Fruit fly (Drosophila melanogaster) whole organism, pupa: Measurements from ENCODE around the gene His3.3B.

Experiments
- CG12605 ChIP-seq: fragments of 200-800 bp; sonication (Bioruptor generic); IDR thresholded peaks from 2 replicates; pipeline ENCODE4 v1.3.6; 2022; ENCODE audit warnings: missing biosample characterization, missing genetic modification characterization
- CG34367 ChIP-seq: fragments of 200-800 bp; sonication (Bioruptor generic); optimal IDR thresholded peaks from 2 replicates; lab custom pipeline; 2018; ENCODE audit warnings: missing biosample characterization, mild to moderate bottlenecking, missing genetic modification characterization
- CG4496 ChIP-seq: fragments of 200-800 bp; sonication (Bioruptor generic); IDR thresholded peaks from 3 replicates; pipeline ENCODE4 v1.3.6; 2022; ENCODE audit warnings: missing biosample characterization, missing genetic modification characterization
- EcR ChIP-seq: fragments of 200-800 bp; sonication (Bioruptor generic); optimal IDR thresholded peaks from 3 replicates; lab custom pipeline; 2019; ENCODE audit warnings: missing biosample characterization, missing genetic modification characterization, mild to moderate bottlenecking, moderate library complexity, missing genetic modification reagents
- Ets98B ChIP-seq: fragments of 200-800 bp; sonication (Bioruptor generic); IDR thresholded peaks from 2 replicates; pipeline ENCODE4 v1.3.6; 2022; ENCODE audit warnings: missing biosample characterization, missing genetic modification characterization

dm6 chrX:9103308-9104185, 52.9 kb downstream of the His3.3B start, which contains the start of gene CG7766:
- TF ChIP-seq CG12605 (GFP tag; lab: Robert Waterston, UW) (no peak), CG4496 (GFP tag; lab: Robert Waterston, UW) (no peak), CG34367 (tag; lab: Kevin White, UChicago) (no peak), Ets98B (GFP tag; lab: Robert Waterston, UW) (no peak), EcR (GFP tag; lab: Kevin White, UChicago) (no peak)
